Worm (Caenorhabditis elegans) whole organism, L4/young adult: Measurements from ENCODE around the gene Y53F4B.27.

Source experiments
- W03F9.2 ChIP-seq: fragments of 150-350 bp; optimal IDR thresholded peaks from 2 replicates; lab custom pipeline; 2014; ENCODE audit warnings: missing biosample characterization, missing genetic modification characterization
- dao-5 ChIP-seq: sonication (generic microtip); optimal IDR thresholded peaks from 2 replicates; lab custom pipeline; 2016; ENCODE audit warnings: missing genotype, missing genetic modification characterization, moderate library complexity, missing compliant biosample characterization
- him-1 ChIP-seq: sonication (generic microtip); optimal IDR thresholded peaks from 2 replicates; lab custom pipeline; 2016; ENCODE audit warnings: missing genotype, missing genetic modification reagents, missing genetic modification characterization, missing compliant biosample characterization

- TF ChIP-seq dao-5 (tag; lab: Kevin White, UChicago) (no peak), him-1 (tag; lab: Kevin White, UChicago) (no peak), W03F9.2 (tag; lab: Kevin White, UChicago) (no peak)
Measured at ce11 chrII:15124193-15124592, 21.5 kb upstream of the Y53F4B.27 start, which contains the start of gene Y53F4B.23.
